Worm (Caenorhabditis elegans) whole organism, L4 larva: ENCODE measurements around the gene nspd-4.
A peak's percentile ranks its signal among the peaks of the same experiment; 100 is the strongest.

Experiments
- D1046.2 ChIP-seq: fragments of 200-800 bp; sonication (Bioruptor generic); IDR thresholded peaks from 2 replicates; pipeline ENCODE4 v1.3.6; 2022; ENCODE audit warnings: missing genetic modification characterization, missing compliant biosample characterization
- F10B5.3 ChIP-seq: sonication (generic microtip); optimal IDR thresholded peaks from 2 replicates; lab custom pipeline; 2016; ENCODE audit warnings: mild to moderate bottlenecking, missing genetic modification characterization, missing compliant biosample characterization
- F37D6.2 ChIP-seq: sonication (generic microtip); optimal IDR thresholded peaks from 2 replicates; lab custom pipeline; 2016; ENCODE audit warnings: mild to moderate bottlenecking, missing genetic modification characterization, missing compliant biosample characterization
- F49E8.2 ChIP-seq: sonication (generic microtip); optimal IDR thresholded peaks from 2 replicates; lab custom pipeline; 2016; ENCODE audit warnings: missing compliant biosample characterization, mild to moderate bottlenecking, missing genetic modification characterization, borderline replicate concordance
- ama-1 ChIP-seq: fragments of 150-350 bp; optimal IDR thresholded peaks from 2 replicates; lab custom pipeline; 2014; ENCODE audit warnings: inconsistent platforms, mixed read lengths
- arid-1 ChIP-seq: fragments of 200-800 bp; sonication (Bioruptor generic); conservative IDR thresholded peaks from 2 replicates; pipeline ENCODE4 v1.3.6; 2022; ENCODE audit warnings: missing genetic modification reagents, missing genetic modification characterization, missing compliant biosample characterization
- ceh-20 ChIP-seq: fragments of 200-800 bp; sonication (Bioruptor generic); IDR thresholded peaks from 2 replicates; pipeline ENCODE4 v1.3.6; 2022; ENCODE audit warnings: missing genetic modification reagents, missing genetic modification characterization, missing compliant biosample characterization
- ceh-28 ChIP-seq: fragments of 150-350 bp; optimal IDR thresholded peaks from 2 replicates; lab custom pipeline; 2014; ENCODE audit warnings: missing biosample characterization, missing genetic modification reagents, missing genetic modification characterization
- ceh-32 ChIP-seq: sonication (generic microtip); optimal IDR thresholded peaks from 2 replicates; lab custom pipeline; 2016; ENCODE audit warnings: mild to moderate bottlenecking, missing genetic modification characterization, missing compliant biosample characterization; ENCODE audit not compliant: poor library complexity
- ceh-82 ChIP-seq: sonication (generic microtip); optimal IDR thresholded peaks from 2 replicates; lab custom pipeline; 2017; ENCODE audit warnings: missing biosample characterization, missing genetic modification characterization
- ctbp-1 ChIP-seq: fragments of 200-800 bp; sonication (Bioruptor generic); IDR thresholded peaks from 2 replicates; pipeline ENCODE4 v1.3.6; 2022; ENCODE audit warnings: missing genetic modification reagents, missing genetic modification characterization, missing compliant biosample characterization
- daf-16 ChIP-seq, 3 experiments: sonication (generic microtip); optimal IDR thresholded peaks; 2 replicates each; lab custom pipeline; 2016 to 2017; ENCODE audit warnings: missing genetic modification characterization in 3 of 3, missing genetic modification reagents in 3 of 3, mild to moderate bottlenecking in 2 of 3, missing compliant biosample characterization in 2 of 3, missing biosample characterization in 1 of 3, moderate library complexity in 1 of 3
- dpl-1 ChIP-seq: fragments of 150-350 bp; optimal IDR thresholded peaks from 2 replicates; lab custom pipeline; 2014; ENCODE audit warnings: missing biosample characterization, missing genetic modification reagents, missing genetic modification characterization
- duxl-1 ChIP-seq: sonication (generic microtip); optimal IDR thresholded peaks from 2 replicates; lab custom pipeline; 2016; ENCODE audit warnings: mild to moderate bottlenecking, missing genetic modification characterization, moderate library complexity, missing compliant biosample characterization; ENCODE audit not compliant: poor library complexity
- dve-1 ChIP-seq: sonication (generic microtip); optimal IDR thresholded peaks from 2 replicates; lab custom pipeline; 2017; ENCODE audit warnings: antibody characterized with exemption, mild to moderate bottlenecking, missing genetic modification characterization, missing compliant biosample characterization; ENCODE audit not compliant: insufficient read depth
- fkh-10 ChIP-seq: fragments of 150-350 bp; optimal IDR thresholded peaks from 2 replicates; lab custom pipeline; 2014; ENCODE audit warnings: missing biosample characterization, missing genetic modification reagents, missing genetic modification characterization
- fos-1 ChIP-seq: fragments of 150-350 bp; optimal IDR thresholded peaks from 2 replicates; lab custom pipeline; 2014; ENCODE audit warnings: missing biosample characterization, missing genetic modification characterization
- gei-8 ChIP-seq: fragments of 200-800 bp; sonication (Bioruptor generic); optimal IDR thresholded peaks from 2 replicates; lab custom pipeline; 2018; ENCODE audit warnings: mild to moderate bottlenecking, missing genetic modification characterization, missing compliant biosample characterization
- hif-1 ChIP-seq, 2 experiments: sonication (generic microtip); optimal IDR thresholded peaks; 2 replicates each; lab custom pipeline; 2016 to 2017; ENCODE audit warnings: missing compliant biosample characterization in 2 of 2, missing genetic modification characterization in 2 of 2, missing genetic modification reagents in 2 of 2, missing genotype in 2 of 2, mild to moderate bottlenecking in 1 of 2
- hlh-11 ChIP-seq: fragments of 200-800 bp; sonication (Bioruptor generic); optimal IDR thresholded peaks from 2 replicates; lab custom pipeline; 2018; ENCODE audit warnings: mild to moderate bottlenecking, missing genetic modification characterization, missing compliant biosample characterization
- hlh-30 ChIP-seq: sonication (generic microtip); optimal IDR thresholded peaks from 2 replicates; lab custom pipeline; 2017; ENCODE audit warnings: antibody characterized with exemption, mild to moderate bottlenecking, missing genetic modification characterization, missing compliant biosample characterization; ENCODE audit not compliant: insufficient read depth
- hmg-1.1 ChIP-seq: fragments of 200-800 bp; sonication (Bioruptor generic); IDR thresholded peaks from 2 replicates; pipeline ENCODE4 v1.3.6; 2022; ENCODE audit warnings: missing genetic modification reagents, missing genetic modification characterization, missing compliant biosample characterization
- jun-1 ChIP-seq: fragments of 150-350 bp; optimal IDR thresholded peaks from 2 replicates; lab custom pipeline; 2014; ENCODE audit warnings: missing biosample characterization, missing genetic modification reagents, missing genetic modification characterization
- lim-7 ChIP-seq: fragments of 200-800 bp; sonication (Bioruptor generic); IDR thresholded peaks from 2 replicates; pipeline ENCODE4 v1.3.6; 2022; ENCODE audit warnings: missing genetic modification characterization, missing compliant biosample characterization
- lin-1 ChIP-seq: fragments of 200-800 bp; sonication (Bioruptor generic); IDR thresholded peaks from 2 replicates; pipeline ENCODE4 v1.3.6; 2022; ENCODE audit warnings: missing genetic modification reagents, missing genetic modification characterization, missing compliant biosample characterization
- lin-39 ChIP-seq: fragments of 150-350 bp; optimal IDR thresholded peaks from 2 replicates; lab custom pipeline; 2014; ENCODE audit warnings: missing biosample characterization, missing genetic modification reagents, missing genetic modification characterization
- mdt-29 ChIP-seq: fragments of 200-800 bp; sonication (Bioruptor generic); IDR thresholded peaks from 2 replicates; pipeline ENCODE4 v1.3.6; 2022; ENCODE audit warnings: missing genetic modification reagents, missing genetic modification characterization, missing compliant biosample characterization
- mep-1 ChIP-seq: fragments of 150-350 bp; sonication (generic microtip); optimal IDR thresholded peaks from 3 replicates; lab custom pipeline; 2014; ENCODE audit warnings: missing biosample characterization, missing genetic modification characterization
- mes-2 ChIP-seq: sonication (generic microtip); optimal IDR thresholded peaks from 2 replicates; lab custom pipeline; 2016; ENCODE audit warnings: missing genotype, mild to moderate bottlenecking, missing genetic modification characterization, missing compliant biosample characterization; ENCODE audit not compliant: poor library complexity, severe bottlenecking
- nhr-102 ChIP-seq: sonication (generic microtip); optimal IDR thresholded peaks from 2 replicates; lab custom pipeline; 2016; ENCODE audit warnings: mild to moderate bottlenecking, missing genetic modification characterization, moderate library complexity, missing compliant biosample characterization
- nhr-11 ChIP-seq: fragments of 150-350 bp; optimal IDR thresholded peaks from 2 replicates; lab custom pipeline; 2014; ENCODE audit warnings: missing biosample characterization, missing genetic modification characterization
- nhr-111 ChIP-seq: fragments of 200-800 bp; sonication (Bioruptor generic); optimal IDR thresholded peaks from 2 replicates; lab custom pipeline; 2018; ENCODE audit warnings: mild to moderate bottlenecking, missing genetic modification characterization, missing compliant biosample characterization
- nhr-41 ChIP-seq: fragments of 200-800 bp; sonication (Bioruptor generic); IDR thresholded peaks from 2 replicates; pipeline ENCODE4 v1.3.6; 2022; ENCODE audit warnings: missing genetic modification reagents, missing genetic modification characterization, missing compliant biosample characterization
- nhr-42 ChIP-seq: fragments of 200-800 bp; sonication (Bioruptor generic); IDR thresholded peaks from 2 replicates; pipeline ENCODE4 v1.3.6; 2022; ENCODE audit warnings: missing genetic modification characterization, missing compliant biosample characterization
- nhr-76 ChIP-seq: fragments of 150-350 bp; optimal IDR thresholded peaks from 2 replicates; lab custom pipeline; 2014; ENCODE audit warnings: missing biosample characterization, missing genetic modification characterization
- nhr-77 ChIP-seq: fragments of 150-350 bp; optimal IDR thresholded peaks from 2 replicates; lab custom pipeline; 2014; ENCODE audit warnings: missing biosample characterization, missing genetic modification characterization
- pqm-1 ChIP-seq: sonication (generic microtip); optimal IDR thresholded peaks from 2 replicates; lab custom pipeline; 2017; ENCODE audit warnings: missing biosample characterization, missing genetic modification characterization
- rbr-2 ChIP-seq: sonication (generic microtip); optimal IDR thresholded peaks from 2 replicates; lab custom pipeline; 2016; ENCODE audit warnings: missing genotype, missing genetic modification characterization, missing compliant biosample characterization
- saeg-2 ChIP-seq: fragments of 200-800 bp; sonication (Bioruptor generic); IDR thresholded peaks from 2 replicates; pipeline ENCODE4 v1.3.6; 2022; ENCODE audit warnings: missing genetic modification reagents, missing genetic modification characterization, missing compliant biosample characterization
- sdz-12 ChIP-seq: fragments of 200-800 bp; sonication (Bioruptor generic); optimal IDR thresholded peaks from 2 replicates; lab custom pipeline; 2018; ENCODE audit warnings: mild to moderate bottlenecking, missing genetic modification characterization, missing compliant biosample characterization
- skn-1 ChIP-seq: fragments of 150-350 bp; optimal IDR thresholded peaks from 2 replicates; lab custom pipeline; 2014; ENCODE audit warnings: missing biosample characterization, missing genetic modification characterization
- spr-3 ChIP-seq: fragments of 200-800 bp; sonication (Bioruptor generic); optimal IDR thresholded peaks from 2 replicates; lab custom pipeline; 2018; ENCODE audit warnings: mild to moderate bottlenecking, missing genetic modification characterization, missing compliant biosample characterization
- tag-97 ChIP-seq: fragments of 200-800 bp; sonication (Bioruptor generic); IDR thresholded peaks from 2 replicates; pipeline ENCODE4 v1.3.6; 2022; ENCODE audit warnings: missing genetic modification characterization, missing compliant biosample characterization
- unc-130 ChIP-seq: sonication (generic microtip); optimal IDR thresholded peaks from 2 replicates; lab custom pipeline; 2016; ENCODE audit warnings: missing genetic modification reagents, missing genetic modification characterization, missing compliant biosample characterization
- unc-62 ChIP-seq, 3 experiments: fragments of 150-350 bp in 1 of 3; sonication (generic microtip); optimal IDR thresholded peaks in 2 of 3; peaks in 1 of 3; 1 replicate in 1 of 3; 2 replicates in 2 of 3; lab custom pipeline; 2014 to 2017; ENCODE audit warnings: missing biosample characterization in 3 of 3, missing genetic modification characterization in 3 of 3, missing genetic modification reagents in 3 of 3, missing genotype in 1 of 3
- zag-1 ChIP-seq: fragments of 150-350 bp; optimal IDR thresholded peaks from 2 replicates; lab custom pipeline; 2014; ENCODE audit warnings: missing biosample characterization, missing genetic modification characterization
- zfp-3 ChIP-seq: fragments of 200-800 bp; sonication (Bioruptor generic); conservative IDR thresholded peaks from 2 replicates; pipeline ENCODE4 v1.3.6; 2022; ENCODE audit warnings: missing genetic modification reagents, missing genetic modification characterization, missing compliant biosample characterization
- zip-11 ChIP-seq: fragments of 200-800 bp; sonication (Bioruptor generic); IDR thresholded peaks from 2 replicates; pipeline ENCODE4 v1.3.6; 2022; ENCODE audit warnings: missing genetic modification characterization, missing compliant biosample characterization
- ztf-11 ChIP-seq: fragments of 150-350 bp; optimal IDR thresholded peaks from 2 replicates; lab custom pipeline; 2014; ENCODE audit warnings: missing biosample characterization, missing genetic modification characterization
- ztf-7 ChIP-seq: fragments of 150-350 bp; optimal IDR thresholded peaks from 2 replicates; lab custom pipeline; 2014; ENCODE audit warnings: missing biosample characterization, missing genetic modification characterization

nspd-4 gene

DNA sequence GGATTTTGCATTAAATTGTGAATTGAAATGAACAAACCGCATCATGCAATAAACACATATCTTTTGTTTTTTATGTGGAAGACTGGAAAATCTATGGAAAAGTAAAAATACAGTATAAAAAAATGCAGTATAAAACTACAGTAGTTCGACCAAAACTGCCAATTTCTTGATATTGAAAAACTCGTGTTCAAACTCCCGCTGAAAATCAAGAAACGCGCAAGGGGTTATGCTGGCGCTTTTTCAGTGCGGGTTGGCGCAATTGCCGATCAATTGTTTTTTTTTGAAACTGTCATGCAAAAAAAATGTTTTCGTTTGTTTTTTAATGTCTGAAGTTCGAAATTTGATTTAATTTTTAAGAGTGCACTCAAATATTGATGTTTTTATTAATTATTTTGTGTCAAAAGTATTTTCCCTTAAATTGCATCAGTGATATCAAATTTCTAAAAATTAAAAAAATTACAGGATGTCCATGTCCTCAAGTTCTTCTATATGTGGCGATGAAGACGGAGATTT is 9.2 kb downstream of the nspd-4 start, which contains the start of gene dnj-9 (continued):
- TF ChIP-seq nhr-41 (GFP tag; lab: Robert Waterston, UW): no peak
- no peak for TF ChIP-seq lim-7 (GFP tag; lab: Robert Waterston, UW)
- no peak for TF ChIP-seq pqm-1 (tag; lab: Kevin White, UChicago)
- TF ChIP-seq F37D6.2 (tag; lab: Kevin White, UChicago): peak; percentile 89
- TF ChIP-seq rbr-2: peak; percentile 94
- no peak for TF ChIP-seq gei-8
- no peak for TF ChIP-seq sdz-12 (GFP tag; lab: Kevin White, UChicago)
- TF ChIP-seq nhr-111 (GFP tag; lab: Kevin White, UChicago): no peak
- peak; percentile 90 for TF ChIP-seq ceh-20 (GFP tag; lab: Robert Waterston, UW)
- TF ChIP-seq mep-1: peak; percentile 96
- peak; percentile 94 for TF ChIP-seq zfp-3 (GFP tag; lab: Robert Waterston, UW)
- peak; percentile 92 for TF ChIP-seq duxl-1 (tag; lab: Kevin White, UChicago)
- peak; percentile 92 for TF ChIP-seq hmg-1.1
- no peak for TF ChIP-seq tag-97 (GFP tag; lab: Robert Waterston, UW)
- TF ChIP-seq ctbp-1 (GFP tag; lab: Robert Waterston, UW): peak; percentile 88
- no peak for TF ChIP-seq fos-1
- TF ChIP-seq D1046.2: no peak
- TF ChIP-seq saeg-2 (GFP tag; lab: Robert Waterston, UW): peak; percentile 91
- peak; percentile 52 for TF ChIP-seq unc-130 (GFP tag; lab: Kevin White, UChicago)
- no peak for TF ChIP-seq ztf-11 (tag; lab: Kevin White, UChicago)
- TF ChIP-seq mdt-29: peak; percentile 79; the same call in 1 of the 2 replicates
- peak; percentile 69 for TF ChIP-seq jun-1 (tag; lab: Kevin White, UChicago)
- TF ChIP-seq skn-1: no peak
- TF ChIP-seq unc-62 (GFP tag; optimal IDR thresholded peaks at IDR 0.05 in 1 of 2; lab: Kevin White, UChicago): peak in 1 of 2 experiments; percentile 98
- no peak for TF ChIP-seq unc-62 (tag; optimal IDR thresholded peaks at IDR 0.05; lab: Kevin White, UChicago)
- peak; percentile 93 for TF ChIP-seq F10B5.3 (tag; lab: Kevin White, UChicago)
- TF ChIP-seq hlh-11 (tag; lab: Kevin White, UChicago): peak; percentile 92
- TF ChIP-seq nhr-42 (GFP tag; lab: Robert Waterston, UW): peak; percentile 82
- no peak for TF ChIP-seq lin-39 (tag; lab: Kevin White, UChicago)
- TF ChIP-seq mes-2 (tag; lab: Kevin White, UChicago): peak; percentile 95
- TF ChIP-seq nhr-77: peak; percentile 93
- TF ChIP-seq hif-1 (tag; optimal IDR thresholded peaks at IDR 0.05; lab: Kevin White, UChicago): peak; percentile 52 to 72
- TF ChIP-seq daf-16 (GFP tag; optimal IDR thresholded peaks at IDR 0.05; lab: Kevin White, UChicago): peak; percentile 38 to 85
- peak; percentile 79 for TF ChIP-seq daf-16 (tag; optimal IDR thresholded peaks at IDR 0.05; lab: Kevin White, UChicago)
- peak; percentile 62 for TF ChIP-seq ceh-32 (tag; lab: Kevin White, UChicago)
- peak; percentile 82 for TF ChIP-seq ztf-7 (tag; lab: Kevin White, UChicago)
- TF ChIP-seq ama-1 (lab: Kevin White, UChicago): no peak
- TF ChIP-seq ceh-82 (tag; lab: Kevin White, UChicago): no peak
- TF ChIP-seq F49E8.2: peak; percentile 89
- TF ChIP-seq zip-11 (GFP tag; lab: Robert Waterston, UW): no peak
- TF ChIP-seq nhr-11 (tag; lab: Kevin White, UChicago): peak; percentile 84
- TF ChIP-seq fkh-10: peak; percentile 86
- peak; percentile 97 for TF ChIP-seq nhr-102 (tag; lab: Kevin White, UChicago)
- peak; percentile 100 for TF ChIP-seq dpl-1 (GFP tag; lab: Kevin White, UChicago)
- peak; percentile 76 for TF ChIP-seq zag-1 (tag; lab: Kevin White, UChicago)
- TF ChIP-seq arid-1 (GFP tag; lab: Robert Waterston, UW): peak; percentile 83
- TF ChIP-seq nhr-76 (tag; lab: Kevin White, UChicago): peak; percentile 41
- TF ChIP-seq dve-1: peak; percentile 98
- peak; percentile 88 for TF ChIP-seq hlh-30 (tag; lab: Kevin White, UChicago)
- peak; percentile 89 for TF ChIP-seq lin-1 (GFP tag; lab: Robert Waterston, UW)
- TF ChIP-seq spr-3: peak; percentile 92
- TF ChIP-seq ceh-28: no peak
